Fruit fly (Drosophila melanogaster) whole organism, embryonic: ENCODE measurements around the gene CG34435.

ENCODE experiments used
- Atf6 ChIP-seq: fragments of 200-800 bp; sonication (Bioruptor generic); IDR thresholded peaks from 2 replicates; pipeline ENCODE4 v1.3.6; 2022; ENCODE audit warnings: missing biosample characterization, missing genetic modification characterization
- Bdp1 ChIP-seq: fragments of 200-800 bp; sonication (Bioruptor generic); optimal IDR thresholded peaks from 3 replicates; lab custom pipeline; 2016; ENCODE audit warnings: missing biosample characterization, missing genetic modification characterization
- Bgb ChIP-seq: fragments of 200-800 bp; sonication (Bioruptor generic); IDR thresholded peaks from 2 replicates; pipeline ENCODE4 v1.3.6; 2022; ENCODE audit warnings: missing biosample characterization, missing genetic modification characterization; ENCODE audit not compliant: partially characterized antibody
- CG10209 ChIP-seq: fragments of 200-800 bp; sonication (Bioruptor generic); optimal IDR thresholded peaks from 3 replicates; lab custom pipeline; 2017; ENCODE audit warnings: missing biosample characterization, mild to moderate bottlenecking, missing genetic modification characterization, missing genetic modification reagents
- CG10543 ChIP-seq: fragments of 200-800 bp; sonication (Bioruptor generic); optimal IDR thresholded peaks from 3 replicates; lab custom pipeline; 2017; ENCODE audit warnings: missing biosample characterization, mild to moderate bottlenecking, missing genetic modification characterization, moderate library complexity
- CG13287 ChIP-seq: fragments of 200-800 bp; sonication (Bioruptor generic); IDR thresholded peaks from 2 replicates; pipeline ENCODE4 v1.3.6; 2022; ENCODE audit warnings: missing biosample characterization, missing genetic modification characterization; ENCODE audit not compliant: partially characterized antibody
- CG13775 ChIP-seq: fragments of 200-800 bp; sonication (Bioruptor generic); optimal IDR thresholded peaks from 3 replicates; lab custom pipeline; 2017; ENCODE audit warnings: missing biosample characterization, mild to moderate bottlenecking, missing genetic modification characterization
- CG14710 ChIP-seq: fragments of 200-800 bp; sonication (Bioruptor generic); optimal IDR thresholded peaks from 3 replicates; lab custom pipeline; 2019; ENCODE audit warnings: missing biosample characterization, mild to moderate bottlenecking, missing genetic modification characterization, moderate library complexity
- CG15073 ChIP-seq: fragments of 200-800 bp; sonication (Bioruptor generic); optimal IDR thresholded peaks from 2 replicates; lab custom pipeline; 2016; ENCODE audit warnings: missing biosample characterization, missing genetic modification characterization
- CG16813 ChIP-seq: fragments of 200-800 bp; sonication (Bioruptor generic); IDR thresholded peaks from 3 replicates; pipeline ENCODE4 v1.3.6; 2022; ENCODE audit warnings: missing biosample characterization, missing genetic modification characterization; ENCODE audit not compliant: partially characterized antibody
- CG31365 ChIP-seq: fragments of 200-800 bp; sonication (Bioruptor generic); optimal IDR thresholded peaks from 2 replicates; lab custom pipeline; 2018; ENCODE audit warnings: missing biosample characterization, mild to moderate bottlenecking, missing genetic modification characterization
- CG3726 ChIP-seq: fragments of 200-800 bp; sonication (Bioruptor generic); IDR thresholded peaks from 3 replicates; pipeline ENCODE4, ENCODE4 v1.3.6; 2022; ENCODE audit warnings: missing biosample characterization, missing genetic modification characterization
- CG42726 ChIP-seq: fragments of 200-800 bp; sonication (Bioruptor generic); IDR thresholded peaks from 2 replicates; pipeline ENCODE4 v1.3.6; 2022; ENCODE audit warnings: missing biosample characterization, missing genetic modification characterization; ENCODE audit not compliant: partially characterized antibody
- CG7271 ChIP-seq: fragments of 200-800 bp; sonication (Bioruptor generic); optimal IDR thresholded peaks from 2 replicates; lab custom pipeline; 2018; ENCODE audit warnings: missing biosample characterization, mild to moderate bottlenecking, missing genetic modification characterization, moderate library complexity
- CTCF ChIP-seq: fragments of 200-800 bp; sonication (Bioruptor generic); optimal IDR thresholded peaks from 2 replicates; lab custom pipeline; 2017; ENCODE audit warnings: missing biosample characterization, mild to moderate bottlenecking, missing genetic modification characterization, moderate library complexity
- Dbx ChIP-seq: fragments of 200-800 bp; sonication (Bioruptor generic); IDR thresholded peaks from 3 replicates; pipeline ENCODE4 v1.3.6; 2022; ENCODE audit warnings: missing biosample characterization, missing genetic modification characterization
- Dip2 ChIP-seq: fragments of 200-800 bp; sonication (Bioruptor generic); IDR thresholded peaks from 2 replicates; pipeline ENCODE4 v1.3.6; 2022; ENCODE audit warnings: missing biosample characterization, missing genetic modification characterization
- Dll ChIP-seq: fragments of 200-800 bp; sonication (Bioruptor generic); IDR thresholded peaks from 4 replicates; pipeline ENCODE4 v1.3.6; 2022; ENCODE audit warnings: missing biosample characterization, missing genetic modification characterization; ENCODE audit not compliant: partially characterized antibody
- Doc3 ChIP-seq: fragments of 200-800 bp; sonication (Bioruptor generic); IDR thresholded peaks from 3 replicates; pipeline ENCODE4 v1.3.6; 2022; ENCODE audit warnings: missing biosample characterization, missing genetic modification characterization; ENCODE audit not compliant: partially characterized antibody
- Dp ChIP-seq: fragments of 200-800 bp; sonication (Bioruptor generic); optimal IDR thresholded peaks from 2 replicates; lab custom pipeline; 2018; ENCODE audit warnings: missing biosample characterization, mild to moderate bottlenecking, missing genetic modification characterization, moderate library complexity
- Gug ChIP-seq: fragments of 200-800 bp; sonication (Bioruptor generic); IDR thresholded peaks from 4 replicates; pipeline ENCODE4 v1.3.6; 2022; ENCODE audit warnings: missing biosample characterization, missing genetic modification characterization
- HLH54F ChIP-seq: fragments of 200-800 bp; sonication (Bioruptor generic); optimal IDR thresholded peaks from 3 replicates; lab custom pipeline; 2016; ENCODE audit warnings: missing biosample characterization, missing genetic modification characterization
- Hmx ChIP-seq: fragments of 200-800 bp; sonication (Bioruptor generic); optimal IDR thresholded peaks from 2 replicates; lab custom pipeline; 2016; ENCODE audit warnings: missing biosample characterization, missing genetic modification characterization
- MBD-R2 ChIP-seq: fragments of 200-800 bp; sonication (Bioruptor generic); IDR thresholded peaks from 2 replicates; pipeline ENCODE4 v1.3.6; 2022; ENCODE audit warnings: missing biosample characterization, missing genetic modification characterization
- Opbp ChIP-seq: fragments of 200-800 bp; sonication (Bioruptor generic); IDR thresholded peaks from 3 replicates; pipeline ENCODE4 v1.3.6; 2022; ENCODE audit warnings: missing biosample characterization, missing genetic modification characterization; ENCODE audit not compliant: partially characterized antibody
- Stat92E ChIP-seq, 3 experiments: fragments of >200 bp in 2 of 3; fragments of 200-800 bp in 1 of 3; sonication (Bioruptor generic) in 1 of 3; optimal IDR thresholded peaks; 2 replicates each; lab custom pipeline; 2017 to 2019; ENCODE audit warnings: missing biosample characterization in 3 of 3, missing genetic modification characterization in 3 of 3, mild to moderate bottlenecking in 1 of 3, moderate library complexity in 1 of 3
- Tbp ChIP-seq: fragments of >200 bp; optimal IDR thresholded peaks from 2 replicates; lab custom pipeline; 2018; ENCODE audit warnings: missing biosample characterization, missing genetic modification characterization
- crol ChIP-seq: fragments of 200-800 bp; sonication (Bioruptor generic); IDR thresholded peaks from 2 replicates; pipeline ENCODE4 v1.3.6; 2022; ENCODE audit warnings: missing biosample characterization, missing genetic modification characterization
- crp ChIP-seq, 2 experiments: fragments of 200-800 bp; sonication (Bioruptor generic); optimal IDR thresholded peaks; 2 replicates in 1 of 2; 3 replicates in 1 of 2; lab custom pipeline; 2017; ENCODE audit warnings: missing biosample characterization in 2 of 2, missing genetic modification characterization in 2 of 2, mild to moderate bottlenecking in 1 of 2, moderate library complexity in 1 of 2
- hb ChIP-seq: fragments of 200-800 bp; sonication (Bioruptor generic); IDR thresholded peaks from 3 replicates; pipeline ENCODE4 v1.3.6; 2022; ENCODE audit warnings: missing biosample characterization, missing genetic modification characterization; ENCODE audit not compliant: partially characterized antibody
- hbn ChIP-seq: fragments of 200-800 bp; sonication (Bioruptor generic); IDR thresholded peaks from 2 replicates; pipeline ENCODE4 v1.3.6; 2022; ENCODE audit warnings: missing biosample characterization, missing genetic modification characterization; ENCODE audit not compliant: partially characterized antibody
- klu ChIP-seq: fragments of 200-800 bp; sonication (Bioruptor generic); IDR thresholded peaks from 2 replicates; pipeline ENCODE4 v1.3.6; 2022; ENCODE audit warnings: missing biosample characterization, missing genetic modification characterization
- knrl ChIP-seq: fragments of 200-800 bp; sonication (Bioruptor generic); IDR thresholded peaks from 3 replicates; pipeline ENCODE4 v1.3.6; 2022; ENCODE audit warnings: missing biosample characterization, missing genetic modification characterization; ENCODE audit not compliant: partially characterized antibody
- lbe ChIP-seq: fragments of 200-800 bp; sonication (Bioruptor generic); optimal IDR thresholded peaks from 2 replicates; lab custom pipeline; 2016; ENCODE audit warnings: missing biosample characterization, mild to moderate bottlenecking, missing genetic modification characterization
- maf-S ChIP-seq: fragments of 200-800 bp; sonication (Bioruptor generic); optimal IDR thresholded peaks from 2 replicates; lab custom pipeline; 2016; ENCODE audit warnings: missing biosample characterization, missing genetic modification characterization
- mam ChIP-seq: fragments of 200-800 bp; sonication (Bioruptor generic); optimal IDR thresholded peaks from 3 replicates; lab custom pipeline; 2016; ENCODE audit warnings: missing biosample characterization, missing genetic modification characterization
- nmo ChIP-seq: fragments of 200-800 bp; sonication (Bioruptor generic); optimal IDR thresholded peaks from 2 replicates; lab custom pipeline; 2018; ENCODE audit warnings: missing biosample characterization, mild to moderate bottlenecking, missing genetic modification characterization, moderate library complexity
- pan ChIP-seq, 4 experiments: fragments of >200 bp in 3 of 4; fragments of 200-800 bp in 1 of 4; sonication (Bioruptor generic) in 1 of 4; optimal IDR thresholded peaks in 3 of 4; IDR thresholded peaks in 1 of 4; 2 replicates each; pipeline versions ENCODE4 v1.3.6 to Lab custom; 2017 to 2022; ENCODE audit warnings: missing biosample characterization in 2 of 4, missing genetic modification characterization in 2 of 4, mixed read lengths in 1 of 4
- pita ChIP-seq: fragments of 200-800 bp; sonication (Bioruptor generic); optimal IDR thresholded peaks from 2 replicates; lab custom pipeline; 2017; ENCODE audit warnings: missing biosample characterization, mild to moderate bottlenecking, missing genetic modification characterization
- row ChIP-seq: fragments of 200-800 bp; sonication (Bioruptor generic); IDR thresholded peaks from 3 replicates; pipeline ENCODE4 v1.3.6; 2022; ENCODE audit warnings: missing biosample characterization, missing genetic modification characterization
- sens ChIP-seq: fragments of 200-800 bp; sonication (Bioruptor generic); peaks from one replicate; lab custom pipeline; 2016; ENCODE audit warnings: missing biosample characterization, missing genetic modification characterization
- sim ChIP-seq: fragments of 200-800 bp; sonication (Bioruptor generic); IDR thresholded peaks from 2 replicates; pipeline ENCODE4 v1.3.6; 2022; ENCODE audit warnings: missing biosample characterization, missing genetic modification characterization
- sisA ChIP-seq: fragments of 200-800 bp; sonication (Bioruptor generic); IDR thresholded peaks from 2 replicates; pipeline ENCODE4 v1.3.6; 2022; ENCODE audit warnings: missing biosample characterization, missing genetic modification characterization
- slbo ChIP-seq: fragments of 200-800 bp; sonication (Bioruptor generic); IDR thresholded peaks from 2 replicates; pipeline ENCODE4 v1.3.6; 2022; ENCODE audit warnings: missing biosample characterization, missing genetic modification characterization
- sob ChIP-seq: fragments of 200-800 bp; sonication (Bioruptor generic); IDR thresholded peaks from 2 replicates; pipeline ENCODE4 v1.3.6; 2022; ENCODE audit warnings: missing biosample characterization, missing genetic modification characterization
- stc ChIP-seq: fragments of 200-800 bp; sonication (Bioruptor generic); IDR thresholded peaks from 2 replicates; pipeline ENCODE4 v1.3.6; 2022; ENCODE audit warnings: missing biosample characterization, missing genetic modification characterization
- vnd ChIP-seq: fragments of 200-800 bp; sonication (Bioruptor generic); IDR thresholded peaks from 3 replicates; pipeline ENCODE4 v1.3.6; 2022; ENCODE audit warnings: missing biosample characterization, missing genetic modification characterization; ENCODE audit not compliant: partially characterized antibody
- yki ChIP-seq: fragments of >200 bp; optimal IDR thresholded peaks from 3 replicates; lab custom pipeline; 2018

CG34435 gene

DNA sequence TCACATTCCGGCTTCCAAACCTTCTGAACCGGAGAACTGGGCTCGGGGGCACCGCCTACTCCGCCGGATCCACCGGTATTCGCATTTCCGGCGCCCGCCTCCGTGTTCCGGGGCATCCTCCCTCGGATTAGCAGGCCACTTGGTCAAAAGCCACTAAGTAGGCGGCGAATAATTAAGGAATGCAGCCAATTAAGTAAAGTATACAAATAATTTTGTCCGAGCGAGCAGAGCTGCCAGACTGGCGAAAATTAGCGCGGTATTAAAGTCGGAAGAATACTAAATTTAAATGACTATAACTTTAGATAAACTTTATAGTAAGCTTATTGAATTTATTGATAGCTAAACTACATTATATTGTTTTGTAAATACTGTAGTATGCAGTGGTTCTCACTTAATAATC is 4.3 kb upstream of the CG34435 start, which contains the start of gene RhoGAP5A (continued):
- no peak for TF ChIP-seq Hmx (GFP tag; lab: Kevin White, UChicago)
- TF ChIP-seq CG13287 (GFP tag; lab: Robert Waterston, UW): no peak
- no peak for TF ChIP-seq Dll (GFP tag; lab: Robert Waterston, UW)
- TF ChIP-seq HLH54F (GFP tag; lab: Kevin White, UChicago): no peak
- TF ChIP-seq CG7271 (tag; lab: Kevin White, UChicago): no peak
- TF ChIP-seq Gug (GFP tag; lab: Robert Waterston, UW): no peak
- peak; percentile 70 for TF ChIP-seq MBD-R2 (GFP tag; lab: Robert Waterston, UW)
- TF ChIP-seq crp (GFP tag; optimal IDR thresholded peaks at IDR 0.05; lab: Kevin White, UChicago): no peak
- no peak for TF ChIP-seq CG13775 (GFP tag; lab: Kevin White, UChicago)
- no peak for TF ChIP-seq stc
- no peak for TF ChIP-seq CG3726
- no peak for TF ChIP-seq hb (GFP tag; lab: Robert Waterston, UW)

DNA sequence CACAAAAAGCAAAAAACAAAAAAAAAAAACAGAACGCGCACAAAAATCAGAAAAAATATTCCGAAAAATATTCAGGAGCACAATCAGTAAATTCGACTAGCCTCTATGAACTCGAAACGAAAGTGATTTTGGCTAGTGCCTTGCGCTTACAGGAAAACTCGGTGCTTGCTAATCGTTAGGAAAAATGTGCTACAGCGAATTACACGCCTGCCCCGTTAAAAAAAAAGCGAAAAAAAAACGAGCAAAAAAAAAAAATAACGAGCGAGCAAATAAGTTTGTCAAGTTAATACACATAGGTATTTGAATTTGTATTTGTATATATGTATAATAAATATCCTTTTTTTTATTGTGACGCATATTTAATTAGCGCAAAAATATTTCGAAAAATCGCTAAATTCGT is 2.0 kb upstream of the CG34435 start, which contains the start of gene CG34434:
CG34434 (minus strand) TSS at position 101 of the 400 bp plus-strand sequence.
- TF ChIP-seq Atf6 (GFP tag; lab: Robert Waterston, UW): no peak
- no peak for TF ChIP-seq maf-S
- TF ChIP-seq Bgb (GFP tag; lab: Robert Waterston, UW): no peak
- TF ChIP-seq CG15073 (GFP tag; lab: Kevin White, UChicago): no peak
- TF ChIP-seq crol (GFP tag; lab: Robert Waterston, UW): no peak
- TF ChIP-seq hbn: no peak
- no peak for TF ChIP-seq Tbp
- no peak for TF ChIP-seq CG10209

DNA sequence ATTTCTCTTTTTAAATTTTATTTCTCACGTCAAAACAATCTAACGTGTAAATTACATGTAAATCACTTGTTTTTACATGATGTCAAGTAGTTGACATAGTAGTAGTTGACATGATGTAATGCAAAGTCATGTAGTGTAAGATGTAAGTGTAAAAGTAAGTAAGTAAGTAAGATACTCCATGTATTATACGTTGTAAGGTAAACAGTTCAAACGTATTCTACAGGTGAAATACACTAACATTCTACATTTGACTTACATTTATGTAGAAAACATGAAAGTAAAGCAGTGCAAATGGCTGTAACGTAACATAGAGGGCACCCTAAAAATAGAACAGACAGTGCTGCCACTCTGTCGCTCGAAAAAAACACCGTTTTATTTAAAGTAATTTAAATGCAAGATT is 1.3 kb downstream of the CG34435 start:
- peak; percentile 29; the same call in 1 of the 3 replicates for TF ChIP-seq Dbx (GFP tag; lab: Robert Waterston, UW)
- 0 out of 2 replicates have a peak, but pooled peaks have one; percentile 36 for TF ChIP-seq sisA (GFP tag; lab: Robert Waterston, UW)
- TF ChIP-seq CG42726 (GFP tag; lab: Robert Waterston, UW): peak; percentile 90
- TF ChIP-seq mam (GFP tag; lab: Kevin White, UChicago): peak; percentile 29
- TF ChIP-seq Doc3 (GFP tag; lab: Robert Waterston, UW): no peak
- peak; percentile 56 for TF ChIP-seq sens (GFP tag; lab: Kevin White, UChicago)
- TF ChIP-seq klu (GFP tag; lab: Robert Waterston, UW): peak; percentile 19; the same call in 1 of the 2 replicates
- peak; percentile 23 for TF ChIP-seq yki (lab: Kevin White, UChicago)
- TF ChIP-seq pita (GFP tag; lab: Kevin White, UChicago): peak; percentile 37
- peak; percentile 95 for TF ChIP-seq Dip2
- peak; percentile 47; the same call in 2 of the 3 replicates for TF ChIP-seq vnd (GFP tag; lab: Robert Waterston, UW)
- 0 out of 3 replicates have a peak, but pooled peaks have one; percentile 21 for TF ChIP-seq row (GFP tag; lab: Robert Waterston, UW)
- TF ChIP-seq MBD-R2 (GFP tag; lab: Robert Waterston, UW): no peak
- peak; percentile 76 for TF ChIP-seq CG16813 (GFP tag; lab: Robert Waterston, UW)
- peak; percentile 58; the same call in 2 of the 3 replicates for TF ChIP-seq Opbp (GFP tag; lab: Robert Waterston, UW)
- no peak for TF ChIP-seq pan (optimal IDR thresholded peaks at IDR 0.05; lab: Kevin White, UChicago)
- peak in 1 of 2 experiments; percentile 22 for TF ChIP-seq pan (GFP tag; optimal IDR thresholded peaks at IDR 0.05 in 1 of 2, IDR thresholded peaks at IDR 0.05 in 1 of 2)
- peak; percentile 18; the same call in 1 of the 2 replicates for TF ChIP-seq sob (GFP tag; lab: Robert Waterston, UW)
- TF ChIP-seq knrl (GFP tag; lab: Robert Waterston, UW): peak; percentile 89
- peak; percentile 4 for TF ChIP-seq Dp (GFP tag; lab: Kevin White, UChicago)
- no peak for TF ChIP-seq CG10543 (GFP tag; lab: Kevin White, UChicago)
- no peak for TF ChIP-seq Stat92E (GFP tag; optimal IDR thresholded peaks at IDR 0.05; lab: Kevin White, UChicago)
- peak; percentile 7 for TF ChIP-seq CG14710 (tag; lab: Kevin White, UChicago)
- TF ChIP-seq slbo: peak; percentile 56
- peak; percentile 8 for TF ChIP-seq nmo
- no peak for TF ChIP-seq sim
- TF ChIP-seq CTCF (GFP tag; lab: Kevin White, UChicago): peak; percentile 93
- TF ChIP-seq CG31365 (tag; lab: Kevin White, UChicago): peak; percentile 94
- no peak for TF ChIP-seq lbe (GFP tag; lab: Kevin White, UChicago)
- TF ChIP-seq Bdp1 (GFP tag; lab: Kevin White, UChicago): peak; percentile 98
